Worm (Caenorhabditis elegans) whole organism, young adult: ENCODE results near the gene hst-3.2.

Experiments used
- T26A5.8 ChIP-seq: sonication (generic microtip); optimal IDR thresholded peaks from 2 replicates; lab custom pipeline; 2016; ENCODE audit warnings: missing genetic modification characterization, missing compliant biosample characterization
- akir-1 ChIP-seq: fragments of 200-800 bp; sonication (Bioruptor generic); optimal IDR thresholded peaks from 2 replicates; lab custom pipeline; 2018; ENCODE audit warnings: mild to moderate bottlenecking, missing genetic modification characterization, moderate library complexity, missing compliant biosample characterization
- ama-1 ChIP-seq, 3 experiments: fragments of 150-350 bp in 1 of 3; sonication (generic microtip) in 2 of 3; optimal IDR thresholded peaks; 2 replicates each; lab custom pipeline; 2014 to 2018; ENCODE audit warnings: missing biosample characterization in 2 of 3, missing genetic modification characterization in 2 of 3, missing genetic modification reagents in 2 of 3
- ceh-40 ChIP-seq: fragments of 200-800 bp; sonication (Bioruptor generic); IDR thresholded peaks from 2 replicates; pipeline ENCODE4 v1.3.6; 2022; ENCODE audit warnings: missing genetic modification characterization, missing compliant biosample characterization
- hlh-12 ChIP-seq: sonication (generic microtip); optimal IDR thresholded peaks from 2 replicates; lab custom pipeline; 2016; ENCODE audit warnings: missing genetic modification characterization, missing compliant biosample characterization
- let-607 ChIP-seq, 2 experiments: fragments of 200-800 bp in 1 of 2; sonication (Bioruptor generic) in 1 of 2; sonication (generic microtip) in 1 of 2; optimal IDR thresholded peaks; 2 replicates each; lab custom pipeline; 2016 to 2018; ENCODE audit warnings: mild to moderate bottlenecking in 2 of 2, missing compliant biosample characterization in 2 of 2, missing genetic modification characterization in 2 of 2, moderate library complexity in 2 of 2, missing genotype in 1 of 2
- lin-54 ChIP-seq: fragments of 200-800 bp; sonication (Bioruptor generic); optimal IDR thresholded peaks from 2 replicates; lab custom pipeline; 2018; ENCODE audit warnings: mild to moderate bottlenecking, missing genetic modification characterization, missing compliant biosample characterization
- snpc-1.3 ChIP-seq: sonication (generic microtip); optimal IDR thresholded peaks from 2 replicates; lab custom pipeline; 2017; ENCODE audit warnings: missing genetic modification characterization, mild to moderate bottlenecking, missing compliant biosample characterization, antibody characterized with exemption, moderate library complexity, missing genotype, missing genetic modification reagents; ENCODE audit not compliant: insufficient read depth
- unc-130 ChIP-seq: sonication (generic microtip); optimal IDR thresholded peaks from 2 replicates; lab custom pipeline; 2016; ENCODE audit warnings: missing genetic modification reagents, missing genetic modification characterization, missing compliant biosample characterization
- unc-62 ChIP-seq: fragments of 150-350 bp; optimal IDR thresholded peaks from 2 replicates; lab custom pipeline; 2014; ENCODE audit warnings: missing biosample characterization, missing genetic modification reagents, missing genetic modification characterization
- ztf-22 ChIP-seq: fragments of 200-800 bp; sonication (Bioruptor generic); optimal IDR thresholded peaks from 2 replicates; lab custom pipeline; 2018; ENCODE audit warnings: mild to moderate bottlenecking, missing genetic modification characterization, moderate library complexity, missing compliant biosample characterization

ce11 chrX:2942327-2942726, 18.5 kb upstream of the hst-3.2 start:
- TF ChIP-seq let-607 (tag; optimal IDR thresholded peaks at IDR 0.05; lab: Kevin White, UChicago): no peak
- no peak for TF ChIP-seq unc-130 (GFP tag; lab: Kevin White, UChicago)
- TF ChIP-seq T26A5.8: no peak
- no peak for TF ChIP-seq ama-1 (optimal IDR thresholded peaks at IDR 0.05; lab: Kevin White, UChicago)
- no peak for TF ChIP-seq ama-1 (GFP tag; optimal IDR thresholded peaks at IDR 0.05; lab: Kevin White, UChicago)
- no peak for TF ChIP-seq hlh-12
- no peak for TF ChIP-seq snpc-1.3 (tag; lab: Kevin White, UChicago)
- no peak for TF ChIP-seq lin-54 (GFP tag; lab: Kevin White, UChicago)
- no peak for TF ChIP-seq akir-1 (GFP tag; lab: Kevin White, UChicago)
- no peak for TF ChIP-seq unc-62 (GFP tag; lab: Kevin White, UChicago)
- TF ChIP-seq ztf-22 (GFP tag; lab: Kevin White, UChicago): no peak
- TF ChIP-seq ceh-40 (GFP tag; lab: Robert Waterston, UW): no peak
